Fruit fly (Drosophila melanogaster) whole organism, prepupa: ENCODE measurements around the gene CG4820.

Experiments used
- Blimp-1 ChIP-seq: fragments of 200-800 bp; sonication (Bioruptor generic); optimal IDR thresholded peaks from 3 replicates; lab custom pipeline; 2017; ENCODE audit warnings: missing biosample characterization, missing genetic modification characterization, mild to moderate bottlenecking, moderate library complexity, missing genetic modification reagents
- CG10669 ChIP-seq: fragments of 200-800 bp; sonication (Bioruptor generic); optimal IDR thresholded peaks from 3 replicates; lab custom pipeline; 2018; ENCODE audit warnings: missing biosample characterization, mild to moderate bottlenecking, missing genetic modification characterization, moderate library complexity
- CG11902 ChIP-seq: fragments of 200-800 bp; sonication (Bioruptor generic); optimal IDR thresholded peaks from 3 replicates; lab custom pipeline; 2016; ENCODE audit warnings: missing biosample characterization, missing genetic modification characterization
- CG15336 ChIP-seq: fragments of 200-800 bp; sonication (Bioruptor generic); IDR thresholded peaks from 2 replicates; pipeline ENCODE4 v1.3.6; 2022; ENCODE audit warnings: missing biosample characterization, missing genetic modification characterization
- CG1621 ChIP-seq: fragments of 200-800 bp; sonication (Bioruptor generic); optimal IDR thresholded peaks from 3 replicates; lab custom pipeline; 2018; ENCODE audit warnings: missing biosample characterization, mild to moderate bottlenecking, missing genetic modification characterization
- CG31627 ChIP-seq: fragments of 200-800 bp; sonication (Bioruptor generic); optimal IDR thresholded peaks from 3 replicates; lab custom pipeline; 2016; ENCODE audit warnings: missing biosample characterization, missing genetic modification characterization
- CG32006 ChIP-seq: fragments of 200-800 bp; sonication (Bioruptor generic); optimal IDR thresholded peaks from 3 replicates; lab custom pipeline; 2017; ENCODE audit warnings: missing biosample characterization, mild to moderate bottlenecking, missing genetic modification characterization
- CG34406 ChIP-seq: fragments of 200-800 bp; sonication (Bioruptor generic); optimal IDR thresholded peaks from 3 replicates; lab custom pipeline; 2016; ENCODE audit warnings: missing biosample characterization, missing genetic modification characterization
- CG6163 ChIP-seq: fragments of 200-800 bp; sonication (Bioruptor generic); IDR thresholded peaks from 3 replicates; pipeline ENCODE4 v1.3.6; 2022; ENCODE audit warnings: missing biosample characterization, missing genetic modification characterization
- CG6276 ChIP-seq: fragments of 200-800 bp; sonication (Bioruptor generic); optimal IDR thresholded peaks from 2 replicates; lab custom pipeline; 2017; ENCODE audit warnings: missing biosample characterization, mild to moderate bottlenecking, missing genetic modification characterization
- CG6792 ChIP-seq: fragments of 200-800 bp; sonication (Bioruptor generic); optimal IDR thresholded peaks from 3 replicates; lab custom pipeline; 2016; ENCODE audit warnings: missing biosample characterization, missing genetic modification characterization
- CG6854 ChIP-seq: fragments of 200-800 bp; sonication (Bioruptor generic); optimal IDR thresholded peaks from 2 replicates; lab custom pipeline; 2017; ENCODE audit warnings: missing biosample characterization, mild to moderate bottlenecking, missing genetic modification characterization
- CG7368 ChIP-seq: fragments of 200-800 bp; sonication (Bioruptor generic); optimal IDR thresholded peaks from 3 replicates; lab custom pipeline; 2016; ENCODE audit warnings: missing biosample characterization, missing genetic modification characterization
- CG8319 ChIP-seq: fragments of 200-800 bp; sonication (Bioruptor generic); optimal IDR thresholded peaks from 3 replicates; lab custom pipeline; 2016; ENCODE audit warnings: missing biosample characterization, missing genetic modification characterization
- CG8632 ChIP-seq: fragments of 200-800 bp; sonication (Bioruptor generic); optimal IDR thresholded peaks from 3 replicates; lab custom pipeline; 2016; ENCODE audit warnings: missing biosample characterization, missing genetic modification characterization
- Eip75B ChIP-seq: fragments of 200-800 bp; sonication (Bioruptor generic); optimal IDR thresholded peaks from 3 replicates; lab custom pipeline; 2016; ENCODE audit warnings: missing biosample characterization, missing genetic modification characterization
- Eip93F ChIP-seq: fragments of 200-800 bp; sonication (Bioruptor generic); optimal IDR thresholded peaks from 2 replicates; lab custom pipeline; 2016; ENCODE audit warnings: missing biosample characterization, mild to moderate bottlenecking, missing genetic modification characterization
- Ets21C ChIP-seq: fragments of 200-800 bp; sonication (Bioruptor generic); optimal IDR thresholded peaks from 3 replicates; lab custom pipeline; 2016; ENCODE audit warnings: missing biosample characterization, missing genetic modification characterization
- Ets96B ChIP-seq: fragments of 200-800 bp; optimal IDR thresholded peaks from 2 replicates; lab custom pipeline; 2019; ENCODE audit warnings: missing biosample characterization, mild to moderate bottlenecking, missing genetic modification characterization, moderate library complexity
- Hr39 ChIP-seq: fragments of 200-800 bp; sonication (Bioruptor generic); optimal IDR thresholded peaks from 2 replicates; lab custom pipeline; 2016; ENCODE audit warnings: missing biosample characterization, missing genetic modification characterization
- OdsH ChIP-seq: fragments of 200-800 bp; sonication (Bioruptor generic); optimal IDR thresholded peaks from 3 replicates; lab custom pipeline; 2016; ENCODE audit warnings: missing biosample characterization, missing genetic modification characterization
- Sox14 ChIP-seq: fragments of 200-800 bp; sonication (Bioruptor generic); optimal IDR thresholded peaks from 3 replicates; lab custom pipeline; 2016; ENCODE audit warnings: missing biosample characterization, missing genetic modification characterization
- Sox15 ChIP-seq: fragments of 200-800 bp; sonication (Bioruptor generic); optimal IDR thresholded peaks from 3 replicates; lab custom pipeline; 2016; ENCODE audit warnings: missing biosample characterization, missing genetic modification characterization
- achi ChIP-seq: fragments of 200-800 bp; sonication (Bioruptor generic); optimal IDR thresholded peaks from 3 replicates; lab custom pipeline; 2016; ENCODE audit warnings: missing biosample characterization, missing genetic modification characterization
- dac ChIP-seq: fragments of 200-800 bp; sonication (Bioruptor generic); optimal IDR thresholded peaks from 2 replicates; lab custom pipeline; 2017; ENCODE audit warnings: missing biosample characterization, mild to moderate bottlenecking, missing genetic modification characterization
- eg ChIP-seq: fragments of 200-800 bp; sonication (Bioruptor generic); IDR thresholded peaks from 3 replicates; pipeline ENCODE4 v1.3.6; 2022; ENCODE audit warnings: missing biosample characterization, missing genetic modification characterization
- esn ChIP-seq: fragments of 200-800 bp; sonication (Bioruptor generic); optimal IDR thresholded peaks from 2 replicates; lab custom pipeline; 2016; ENCODE audit warnings: missing biosample characterization, mild to moderate bottlenecking, missing genetic modification characterization, moderate library complexity
- fd85E ChIP-seq: fragments of 200-800 bp; sonication (Bioruptor generic); optimal IDR thresholded peaks from 3 replicates; lab custom pipeline; 2016; ENCODE audit warnings: missing biosample characterization, missing genetic modification characterization
- fkh ChIP-seq: fragments of 200-800 bp; sonication (Bioruptor generic); optimal IDR thresholded peaks from 3 replicates; lab custom pipeline; 2017; ENCODE audit warnings: missing biosample characterization, mild to moderate bottlenecking, missing genetic modification characterization, moderate library complexity
- lz ChIP-seq: fragments of 200-800 bp; sonication (Bioruptor generic); optimal IDR thresholded peaks from 3 replicates; lab custom pipeline; 2016; ENCODE audit warnings: missing biosample characterization, missing genetic modification characterization
- net ChIP-seq: fragments of 200-800 bp; sonication (Bioruptor generic); optimal IDR thresholded peaks from 3 replicates; lab custom pipeline; 2016; ENCODE audit warnings: missing biosample characterization, missing genetic modification characterization
- pdm3 ChIP-seq: fragments of 200-800 bp; sonication (Bioruptor generic); optimal IDR thresholded peaks from 3 replicates; lab custom pipeline; 2016; ENCODE audit warnings: missing biosample characterization, missing genetic modification characterization
- ss ChIP-seq, 2 experiments: fragments of 200-800 bp; sonication (Bioruptor generic); optimal IDR thresholded peaks; 2 replicates in 1 of 2; 3 replicates in 1 of 2; lab custom pipeline; 2017 to 2018; ENCODE audit warnings: mild to moderate bottlenecking in 2 of 2, missing biosample characterization in 2 of 2, missing genetic modification characterization in 2 of 2, moderate library complexity in 1 of 2
- svp ChIP-seq: fragments of 200-800 bp; sonication (Bioruptor generic); peaks from one replicate; lab custom pipeline; 2016; ENCODE audit warnings: missing biosample characterization, missing genetic modification characterization
- topi ChIP-seq: fragments of 200-800 bp; sonication (Bioruptor generic); optimal IDR thresholded peaks from 3 replicates; lab custom pipeline; 2016; ENCODE audit warnings: missing biosample characterization, missing genetic modification characterization
- vri ChIP-seq: fragments of 200-800 bp; sonication (Bioruptor generic); optimal IDR thresholded peaks from 3 replicates; lab custom pipeline; 2016; ENCODE audit warnings: missing biosample characterization, mild to moderate bottlenecking, missing genetic modification characterization

CG4820 gene

DNA sequence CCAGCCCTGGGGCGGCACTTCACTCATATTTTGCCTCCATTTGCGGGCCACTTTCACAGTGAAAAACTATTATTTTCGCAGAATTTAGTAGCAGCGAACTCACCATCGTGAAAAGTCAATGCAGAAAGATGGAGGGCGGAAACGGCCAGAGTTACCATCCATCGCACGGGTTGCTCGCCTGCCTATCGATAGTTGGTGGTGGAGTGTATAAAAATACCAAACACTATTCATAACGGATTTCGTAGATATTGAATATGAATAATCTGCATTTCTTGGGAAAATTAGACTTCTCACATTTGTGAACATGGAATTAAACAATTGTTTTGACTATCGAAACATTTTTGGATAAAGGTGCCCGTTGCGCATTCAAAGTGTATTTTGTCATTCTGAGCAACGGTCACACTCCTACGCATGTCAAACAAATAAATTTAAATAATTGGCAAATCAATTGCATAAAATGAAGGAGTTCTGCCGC is at the start of gene CG4820, which contains the start of gene RpS25 (continued):
- peak; percentile 84 for TF ChIP-seq fd85E (GFP tag; lab: Kevin White, UChicago)
- peak; percentile 87 for TF ChIP-seq achi
- peak; percentile 91 for TF ChIP-seq lz (GFP tag; lab: Kevin White, UChicago)
- TF ChIP-seq Eip75B (GFP tag; lab: Kevin White, UChicago): peak; percentile 85
- peak; percentile 84 for TF ChIP-seq Hr39 (GFP tag; lab: Kevin White, UChicago)
- no peak for TF ChIP-seq svp (GFP tag; lab: Kevin White, UChicago)
- TF ChIP-seq Ets96B (tag; lab: Kevin White, UChicago): peak; percentile 41
- TF ChIP-seq Ets21C (GFP tag; lab: Kevin White, UChicago): peak; percentile 64
- peak; percentile 67 for TF ChIP-seq Blimp-1 (GFP tag; lab: Kevin White, UChicago)

DNA sequence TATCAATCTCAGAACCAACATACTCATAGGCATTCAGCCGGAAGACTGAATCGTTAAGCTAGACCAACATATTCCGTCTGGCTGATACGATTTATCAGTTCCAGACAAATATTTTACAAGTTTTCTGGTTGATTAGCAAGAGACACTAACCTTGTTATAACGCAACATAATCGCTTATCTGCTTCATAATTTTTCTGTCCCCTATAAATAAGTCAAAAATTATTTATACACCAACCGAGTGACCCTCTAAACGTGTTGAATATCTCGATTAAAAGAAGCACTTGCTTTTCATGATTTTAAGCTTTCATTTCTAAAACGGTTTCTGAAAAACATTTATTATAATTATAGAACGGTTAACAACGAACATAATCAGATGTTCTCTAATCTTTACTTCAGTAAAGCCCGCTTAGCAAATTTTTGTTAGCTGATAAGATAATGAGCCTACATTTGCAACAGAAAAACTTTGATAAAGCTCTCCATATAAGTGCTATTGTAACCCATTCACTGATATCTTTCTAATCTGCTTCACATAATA is 48.3 kb upstream of the CG4820 start, which contains the start of gene Ugt35E2:
Gene Ugt35E2 (minus strand): TSS at position 51 of the 535 bp plus-strand sequence.
- TF ChIP-seq Sox14 (no peak), topi (no peak), Eip93F (GFP tag; lab: Kevin White, UChicago) (no peak), CG1621 (tag; lab: Kevin White, UChicago) (no peak), Sox15 (no peak), CG6854 (GFP tag; lab: Kevin White, UChicago) (no peak), vri (GFP tag; lab: Kevin White, UChicago) (no peak), CG11902 (GFP tag; lab: Kevin White, UChicago) (no peak), net (GFP tag; lab: Kevin White, UChicago) (no peak), CG6276 (GFP tag; lab: Kevin White, UChicago) (no peak), CG8632 (GFP tag; lab: Kevin White, UChicago) (no peak), CG34406 (GFP tag; lab: Kevin White, UChicago) (no peak), fkh (no peak), eg (no peak), CG6792 (GFP tag; lab: Kevin White, UChicago) (no peak), achi (no peak)

DNA sequence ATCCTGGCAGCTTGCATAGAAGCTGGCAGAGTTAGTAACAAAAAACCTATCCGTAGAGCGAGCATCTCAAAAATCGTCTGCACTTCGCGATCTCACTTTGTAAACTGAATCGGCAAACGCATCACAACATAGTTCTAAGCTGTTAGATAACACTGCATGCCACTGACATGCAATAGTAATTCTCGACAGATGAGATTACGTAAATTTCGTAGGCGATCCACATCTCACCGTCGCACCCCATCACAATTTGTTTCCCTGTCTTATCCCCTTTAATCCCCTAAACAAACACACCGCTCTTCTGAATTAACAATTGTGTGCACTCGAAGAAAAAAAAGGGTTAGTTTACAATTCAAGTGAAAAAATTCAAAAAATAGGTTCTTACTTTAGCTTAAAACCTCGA is 46.2 kb upstream of the CG4820 start, which contains the start of gene Ugt35B1:
Gene Ugt35B1 (minus strand): TSS at position 101 of the 400 bp plus-strand sequence.
- TF ChIP-seq pdm3 (GFP tag; lab: Kevin White, UChicago): no peak
- no peak for TF ChIP-seq esn (GFP tag; lab: Kevin White, UChicago)
- no peak for TF ChIP-seq topi
- no peak for TF ChIP-seq CG15336
- no peak for TF ChIP-seq vri (GFP tag; lab: Kevin White, UChicago)
- TF ChIP-seq lz (GFP tag; lab: Kevin White, UChicago): no peak
- no peak for TF ChIP-seq CG6163 (GFP tag; lab: Robert Waterston, UW)
- TF ChIP-seq Sox15: no peak
- TF ChIP-seq CG10669 (GFP tag; lab: Kevin White, UChicago): no peak
- no peak for TF ChIP-seq CG31627
- TF ChIP-seq fd85E (GFP tag; lab: Kevin White, UChicago): no peak
- no peak for TF ChIP-seq CG11902 (GFP tag; lab: Kevin White, UChicago)
- TF ChIP-seq achi: no peak
- TF ChIP-seq ss (GFP tag; optimal IDR thresholded peaks at IDR 0.05; lab: Kevin White, UChicago): no peak
- TF ChIP-seq CG7368 (GFP tag; lab: Kevin White, UChicago): no peak
- no peak for TF ChIP-seq CG32006 (GFP tag; lab: Kevin White, UChicago)
- no peak for TF ChIP-seq CG8319
- TF ChIP-seq dac (GFP tag; lab: Kevin White, UChicago): no peak
- no peak for TF ChIP-seq Hr39 (GFP tag; lab: Kevin White, UChicago)
- no peak for TF ChIP-seq OdsH (GFP tag; lab: Kevin White, UChicago)
